Worm (Caenorhabditis elegans): ENCODE results near the gene F20E11.17.

DNA sequence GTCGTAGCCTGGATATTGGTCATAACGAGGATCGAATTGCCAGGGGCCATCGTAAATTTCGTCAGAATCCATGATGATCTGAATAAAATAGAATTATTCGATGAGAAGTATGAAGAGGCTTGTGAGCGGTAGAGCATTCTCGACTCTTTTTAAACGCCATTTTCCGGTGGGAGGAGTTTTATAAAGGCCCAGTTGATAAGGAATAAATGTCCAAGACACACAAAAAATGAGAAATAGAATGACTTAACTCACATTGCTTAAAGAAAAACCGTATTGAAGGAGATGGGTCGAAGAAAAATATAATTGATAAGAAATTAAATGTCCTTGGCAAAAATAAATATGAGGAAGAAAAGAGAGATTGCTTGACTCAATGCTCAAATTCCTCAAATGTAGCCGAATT lies at the start of gene F20E11.17:
- TF ChIP-seq nhr-25 (tag; optimal IDR thresholded peaks at IDR 0.05; ENCODE audit: borderline replicate concordance, insufficient read depth) (no peak), egl-27 (tag; optimal IDR thresholded peaks at IDR 0.05) (no peak), ztf-11 (tag; optimal IDR thresholded peaks at IDR 0.05) (no peak), skn-1 (tag; optimal IDR thresholded peaks at IDR 0.05) (no peak), ama-1 (optimal IDR thresholded peaks at IDR 0.05) (no peak), T20F7.1 (GFP tag; optimal IDR thresholded peaks at IDR 0.05) (no peak), zfp-3 (GFP tag; conservative IDR thresholded peaks at IDR 0.05) (no peak), set-16 (GFP tag; IDR thresholded peaks at IDR 0.05) (no peak), ceh-82 (tag; optimal IDR thresholded peaks at IDR 0.05) (no peak), lin-13 (GFP tag; optimal IDR thresholded peaks at IDR 0.05) (no peak), pqm-1 (tag; optimal IDR thresholded peaks at IDR 0.05) (no peak), hlh-30 (tag; optimal IDR thresholded peaks at IDR 0.05; ENCODE audit: insufficient read depth) (no peak)
